Fruit fly (Drosophila melanogaster) whole organism, embryonic: Measurements from ENCODE around the gene CG1840.
A peak's percentile ranks its signal among the peaks of the same experiment; 100 is the strongest.

Experiments used
- Aef1 ChIP-seq: fragments of 200-800 bp; sonication (Bioruptor generic); IDR thresholded peaks from 3 replicates; pipeline ENCODE4 v1.3.6; 2022; ENCODE audit warnings: missing biosample characterization, missing genetic modification characterization
- CG10209 ChIP-seq: fragments of 200-800 bp; sonication (Bioruptor generic); optimal IDR thresholded peaks from 3 replicates; lab custom pipeline; 2017; ENCODE audit warnings: missing biosample characterization, mild to moderate bottlenecking, missing genetic modification characterization, missing genetic modification reagents
- CG10366 ChIP-seq: fragments of 200-800 bp; sonication (Bioruptor generic); IDR thresholded peaks from 2 replicates; pipeline ENCODE4 v1.3.6; 2022; ENCODE audit warnings: missing biosample characterization, missing genetic modification characterization
- CG10543 ChIP-seq: fragments of 200-800 bp; sonication (Bioruptor generic); optimal IDR thresholded peaks from 3 replicates; lab custom pipeline; 2017; ENCODE audit warnings: missing biosample characterization, mild to moderate bottlenecking, missing genetic modification characterization, moderate library complexity
- CG10979 ChIP-seq: fragments of 200-800 bp; sonication (Bioruptor generic); optimal IDR thresholded peaks from 2 replicates; lab custom pipeline; 2018; ENCODE audit warnings: missing biosample characterization, mild to moderate bottlenecking, missing genetic modification characterization, moderate library complexity
- CG11695 ChIP-seq: fragments of 200-800 bp; sonication (Bioruptor generic); IDR thresholded peaks from 3 replicates; pipeline ENCODE4 v1.3.6; 2022; ENCODE audit warnings: missing biosample characterization, missing genetic modification characterization
- CG12071 ChIP-seq: fragments of 200-800 bp; sonication (Bioruptor generic); optimal IDR thresholded peaks from 3 replicates; lab custom pipeline; 2018; ENCODE audit warnings: missing biosample characterization, mild to moderate bottlenecking, missing genetic modification characterization
- CG1233 ChIP-seq: fragments of 200-800 bp; sonication (Bioruptor generic); optimal IDR thresholded peaks from 4 replicates; lab custom pipeline; 2018; ENCODE audit warnings: missing biosample characterization, mild to moderate bottlenecking, missing genetic modification characterization
- CG12659 ChIP-seq: fragments of 200-800 bp; sonication (Bioruptor generic); optimal IDR thresholded peaks from 3 replicates; lab custom pipeline; 2017; ENCODE audit warnings: mild to moderate bottlenecking, missing biosample characterization, missing genetic modification reagents, missing genetic modification characterization
- CG12769 ChIP-seq: fragments of 200-800 bp; sonication (Bioruptor generic); optimal IDR thresholded peaks from 2 replicates; lab custom pipeline; 2019; ENCODE audit warnings: missing biosample characterization, mild to moderate bottlenecking, missing genetic modification characterization, moderate library complexity
- CG13424 ChIP-seq: fragments of 200-800 bp; sonication (Bioruptor generic); optimal IDR thresholded peaks from 2 replicates; lab custom pipeline; 2019; ENCODE audit warnings: missing biosample characterization, mild to moderate bottlenecking, missing genetic modification characterization, moderate library complexity
- CG15269 ChIP-seq: fragments of 200-800 bp; sonication (Bioruptor generic); optimal IDR thresholded peaks from 2 replicates; lab custom pipeline; 2018; ENCODE audit warnings: missing biosample characterization, mild to moderate bottlenecking, missing genetic modification characterization, moderate library complexity
- CG15514 ChIP-seq: fragments of 200-800 bp; sonication (Bioruptor generic); optimal IDR thresholded peaks from 3 replicates; lab custom pipeline; 2017; ENCODE audit warnings: missing biosample characterization, missing genetic modification characterization, mild to moderate bottlenecking, moderate library complexity, missing genetic modification reagents
- CG16815 ChIP-seq: fragments of 200-800 bp; sonication (Bioruptor generic); optimal IDR thresholded peaks from 3 replicates; lab custom pipeline; 2017; ENCODE audit warnings: missing biosample characterization, mild to moderate bottlenecking, missing genetic modification characterization
- CG18599 ChIP-seq: fragments of 200-800 bp; sonication (Bioruptor generic); optimal IDR thresholded peaks from 3 replicates; lab custom pipeline; 2017; ENCODE audit warnings: missing biosample characterization, missing genetic modification characterization, mild to moderate bottlenecking, moderate library complexity, missing genetic modification reagents
- CG18764 ChIP-seq: fragments of 200-800 bp; sonication (Bioruptor generic); optimal IDR thresholded peaks from 3 replicates; lab custom pipeline; 2016; ENCODE audit warnings: missing biosample characterization, missing genetic modification characterization
- CG2678 ChIP-seq: fragments of 200-800 bp; sonication (Bioruptor generic); optimal IDR thresholded peaks from 3 replicates; lab custom pipeline; 2019; ENCODE audit warnings: missing biosample characterization, mild to moderate bottlenecking, missing genetic modification characterization, moderate library complexity
- CG32532 ChIP-seq: fragments of 200-800 bp; sonication (Bioruptor generic); IDR thresholded peaks from 2 replicates; pipeline ENCODE4 v1.3.6; 2022; ENCODE audit warnings: missing biosample characterization, missing genetic modification characterization
- CG34422 ChIP-seq: fragments of 200-800 bp; sonication (Bioruptor generic); IDR thresholded peaks from 3 replicates; pipeline ENCODE4 v1.3.6; 2022; ENCODE audit warnings: missing biosample characterization, missing genetic modification characterization
- CG5953 ChIP-seq: fragments of 200-800 bp; sonication (Bioruptor generic); IDR thresholded peaks from 2 replicates; pipeline ENCODE4 v1.3.6; 2022; ENCODE audit warnings: missing biosample characterization, missing genetic modification characterization
- CG9817 ChIP-seq: fragments of 200-800 bp; sonication (Bioruptor generic); optimal IDR thresholded peaks from 2 replicates; lab custom pipeline; 2018; ENCODE audit warnings: missing biosample characterization, mild to moderate bottlenecking, missing genetic modification characterization, moderate library complexity
- CoRest ChIP-seq: fragments of 200-800 bp; sonication (Bioruptor generic); optimal IDR thresholded peaks from 3 replicates; lab custom pipeline; 2018; ENCODE audit warnings: missing biosample characterization, mild to moderate bottlenecking, missing genetic modification characterization, moderate library complexity
- Dbx ChIP-seq: fragments of 200-800 bp; sonication (Bioruptor generic); IDR thresholded peaks from 3 replicates; pipeline ENCODE4 v1.3.6; 2022; ENCODE audit warnings: missing biosample characterization, missing genetic modification characterization
- Dek ChIP-seq: fragments of 200-800 bp; sonication (Bioruptor generic); optimal IDR thresholded peaks from 3 replicates; lab custom pipeline; 2019; ENCODE audit warnings: missing biosample characterization, mild to moderate bottlenecking, missing genetic modification characterization, moderate library complexity
- HHEX ChIP-seq: fragments of 200-800 bp; sonication (Bioruptor generic); optimal IDR thresholded peaks from 3 replicates; lab custom pipeline; 2017; ENCODE audit warnings: missing biosample characterization, mild to moderate bottlenecking, missing genetic modification characterization, missing genetic modification reagents
- Hmr ChIP-seq: fragments of 200-800 bp; sonication (Bioruptor generic); optimal IDR thresholded peaks from 3 replicates; lab custom pipeline; 2017; ENCODE audit warnings: mild to moderate bottlenecking, missing biosample characterization, missing genetic modification reagents, missing genetic modification characterization
- MBD-R2 ChIP-seq: fragments of 200-800 bp; sonication (Bioruptor generic); IDR thresholded peaks from 2 replicates; pipeline ENCODE4 v1.3.6; 2022; ENCODE audit warnings: missing biosample characterization, missing genetic modification characterization
- Mrtf ChIP-seq: fragments of 200-800 bp; sonication (Bioruptor generic); IDR thresholded peaks from 3 replicates; pipeline ENCODE4 v1.3.6; 2022; ENCODE audit warnings: missing biosample characterization, missing genetic modification characterization
- Nf-YB ChIP-seq: fragments of 200-800 bp; sonication (Bioruptor generic); optimal IDR thresholded peaks from 3 replicates; lab custom pipeline; 2019; ENCODE audit warnings: missing biosample characterization, mild to moderate bottlenecking, missing genetic modification characterization, moderate library complexity
- NfI ChIP-seq: fragments of 200-800 bp; sonication (Bioruptor generic); optimal IDR thresholded peaks from 3 replicates; lab custom pipeline; 2018; ENCODE audit warnings: missing biosample characterization, mild to moderate bottlenecking, missing genetic modification characterization, moderate library complexity
- PHDP ChIP-seq: fragments of 200-800 bp; sonication (Bioruptor generic); optimal IDR thresholded peaks from 3 replicates; lab custom pipeline; 2018; ENCODE audit warnings: missing biosample characterization, mild to moderate bottlenecking, missing genetic modification characterization, moderate library complexity
- Ptx1 ChIP-seq: fragments of 200-800 bp; sonication (Bioruptor generic); IDR thresholded peaks from 2 replicates; pipeline ENCODE4 v1.3.6; 2022; ENCODE audit warnings: missing biosample characterization, missing genetic modification characterization
- Rfx ChIP-seq: fragments of 200-800 bp; sonication (Bioruptor generic); IDR thresholded peaks from 2 replicates; pipeline ENCODE4 v1.3.6; 2022; ENCODE audit warnings: missing biosample characterization, missing genetic modification characterization
- cas ChIP-seq: fragments of 200-800 bp; sonication (Bioruptor generic); IDR thresholded peaks from 2 replicates; pipeline ENCODE4 v1.3.6; 2022; ENCODE audit warnings: missing biosample characterization, missing genetic modification characterization
- cwo ChIP-seq: fragments of 200-800 bp; sonication (Bioruptor generic); optimal IDR thresholded peaks from 3 replicates; lab custom pipeline; 2017; ENCODE audit warnings: missing biosample characterization, missing genetic modification characterization, mild to moderate bottlenecking, moderate library complexity, missing genetic modification reagents
- dpn ChIP-seq, 2 experiments: fragments of 200-800 bp; sonication (Bioruptor generic); optimal IDR thresholded peaks; 3 replicates each; lab custom pipeline; 2016; ENCODE audit warnings: missing biosample characterization in 2 of 2, missing genetic modification characterization in 2 of 2
- gsb ChIP-seq: fragments of 200-800 bp; sonication (Bioruptor generic); IDR thresholded peaks from 2 replicates; pipeline ENCODE4 v1.3.6; 2022; ENCODE audit warnings: missing biosample characterization, missing genetic modification characterization
- gt ChIP-seq: fragments of 200-800 bp; sonication (Bioruptor generic); IDR thresholded peaks from 2 replicates; pipeline ENCODE4 v1.3.6; 2022; ENCODE audit warnings: missing biosample characterization, missing genetic modification characterization
- hb ChIP-seq: fragments of 200-800 bp; sonication (Bioruptor generic); IDR thresholded peaks from 3 replicates; pipeline ENCODE4 v1.3.6; 2022; ENCODE audit warnings: missing biosample characterization, missing genetic modification characterization; ENCODE audit not compliant: partially characterized antibody
- klu ChIP-seq: fragments of 200-800 bp; sonication (Bioruptor generic); IDR thresholded peaks from 2 replicates; pipeline ENCODE4 v1.3.6; 2022; ENCODE audit warnings: missing biosample characterization, missing genetic modification characterization
- scrt ChIP-seq: fragments of 200-800 bp; sonication (Bioruptor generic); optimal IDR thresholded peaks from 2 replicates; lab custom pipeline; 2018; ENCODE audit warnings: missing biosample characterization, mild to moderate bottlenecking, missing genetic modification characterization, moderate library complexity
- sd ChIP-seq: fragments of 200-800 bp; sonication (Bioruptor generic); optimal IDR thresholded peaks from 3 replicates; lab custom pipeline; 2018; ENCODE audit warnings: missing biosample characterization, mild to moderate bottlenecking, missing genetic modification characterization, moderate library complexity
- seq ChIP-seq: fragments of 200-800 bp; sonication (Bioruptor generic); IDR thresholded peaks from 2 replicates; pipeline ENCODE4 v1.3.6; 2022; ENCODE audit warnings: missing biosample characterization, missing genetic modification characterization
- sisA ChIP-seq: fragments of 200-800 bp; sonication (Bioruptor generic); IDR thresholded peaks from 2 replicates; pipeline ENCODE4 v1.3.6; 2022; ENCODE audit warnings: missing biosample characterization, missing genetic modification characterization
- slou ChIP-seq: fragments of 200-800 bp; sonication (Bioruptor generic); optimal IDR thresholded peaks from 3 replicates; lab custom pipeline; 2016; ENCODE audit warnings: missing biosample characterization, missing genetic modification characterization
- stc ChIP-seq: fragments of 200-800 bp; sonication (Bioruptor generic); IDR thresholded peaks from 2 replicates; pipeline ENCODE4 v1.3.6; 2022; ENCODE audit warnings: missing biosample characterization, missing genetic modification characterization
- tup ChIP-seq: fragments of 200-800 bp; sonication (Bioruptor generic); optimal IDR thresholded peaks from 2 replicates; lab custom pipeline; 2016; ENCODE audit warnings: missing biosample characterization, mild to moderate bottlenecking, missing genetic modification characterization, moderate library complexity
- twi ChIP-seq: fragments of 200-800 bp; optimal IDR thresholded peaks from 2 replicates; lab custom pipeline; 2019; ENCODE audit warnings: missing biosample characterization, mild to moderate bottlenecking, missing genetic modification characterization, moderate library complexity
- wdn ChIP-seq: fragments of 200-800 bp; sonication (Bioruptor generic); IDR thresholded peaks from 2 replicates; pipeline ENCODE4 v1.3.6; 2022; ENCODE audit warnings: missing biosample characterization, missing genetic modification characterization

CG1840 gene

DNA sequence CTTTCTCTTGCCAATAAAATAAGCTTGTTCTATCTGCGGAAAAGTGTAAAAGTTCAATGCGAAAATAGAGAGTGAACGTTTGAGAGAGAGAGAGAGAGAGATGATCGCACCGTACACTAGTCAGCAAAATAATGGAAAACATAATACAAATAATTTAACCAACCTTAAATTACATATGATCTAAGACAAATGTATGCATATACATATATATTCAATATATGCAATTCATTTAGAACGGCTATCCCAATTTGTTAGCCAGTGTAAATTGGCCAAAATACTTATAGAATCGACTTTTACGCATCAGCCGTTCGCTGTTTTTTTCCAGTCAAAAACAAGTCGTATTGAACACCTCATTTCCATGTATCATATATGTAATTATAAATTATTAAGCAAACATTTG lies 37.1 kb downstream of the CG1840 start (continued):
- TF ChIP-seq CG10543 (no peak), CG32532 (peak; percentile 88), NfI (GFP tag; lab: Kevin White, UChicago) (peak; percentile 38), cwo (GFP tag; lab: Kevin White, UChicago) (peak; percentile 26), CG9817 (tag; lab: Kevin White, UChicago) (peak; percentile 50), PHDP (tag; lab: Kevin White, UChicago) (no peak), CG16815 (GFP tag; lab: Kevin White, UChicago) (no peak), Aef1 (GFP tag; lab: Robert Waterston, UW) (peak; percentile 69), dpn (GFP tag; optimal IDR thresholded peaks at IDR 0.05; lab: Kevin White, UChicago) (peak in 1 of 2 experiments; percentile 39), CG15269 (tag; lab: Kevin White, UChicago) (peak; percentile 46), gsb (GFP tag; lab: Robert Waterston, UW) (peak; percentile 67), Rfx (GFP tag; lab: Robert Waterston, UW) (peak; percentile 90), CG34422 (GFP tag; lab: Robert Waterston, UW) (peak; percentile 65; the same call in 2 of the 3 replicates), CoRest (tag; lab: Kevin White, UChicago) (peak; percentile 41), CG10979 (tag; lab: Kevin White, UChicago) (peak; percentile 9), gt (no peak), twi (tag; lab: Kevin White, UChicago) (no peak), Dek (tag; lab: Kevin White, UChicago) (peak; percentile 32), CG18764 (peak; percentile 4), slou (GFP tag; lab: Kevin White, UChicago) (peak; percentile 13), cas (GFP tag; lab: Robert Waterston, UW) (peak; percentile 65; the same call in 1 of the 2 replicates), Mrtf (GFP tag; lab: Robert Waterston, UW) (peak; percentile 75), wdn (GFP tag; lab: Robert Waterston, UW) (0 out of 2 replicates have a peak, but pooled peaks have one; percentile 32), Nf-YB (GFP tag; lab: Kevin White, UChicago) (no peak), CG10366 (GFP tag; lab: Robert Waterston, UW) (peak; percentile 72), HHEX (peak; percentile 13), stc (GFP tag; lab: Robert Waterston, UW) (peak; percentile 74), sisA (peak; percentile 24; the same call in 1 of the 2 replicates), CG12659 (GFP tag; lab: Kevin White, UChicago) (peak; percentile 25), seq (GFP tag; lab: Robert Waterston, UW) (peak; percentile 54; the same call in 1 of the 2 replicates), Hmr (GFP tag; lab: Kevin White, UChicago) (peak; percentile 42), CG2678 (tag; lab: Kevin White, UChicago) (peak; percentile 73), MBD-R2 (GFP tag; lab: Robert Waterston, UW) (peak; percentile 48; the same call in 1 of the 2 replicates), tup (GFP tag; lab: Kevin White, UChicago) (no peak), Ptx1 (GFP tag; lab: Robert Waterston, UW) (peak; percentile 70), hb (no peak), Dbx (peak; percentile 56; the same call in 2 of the 3 replicates), CG12769 (no peak), CG12071 (GFP tag; lab: Kevin White, UChicago) (peak; percentile 66), CG18599 (GFP tag; lab: Kevin White, UChicago) (peak; percentile 58), CG5953 (peak; percentile 54; the same call in 1 of the 2 replicates), CG11695 (GFP tag; lab: Robert Waterston, UW) (peak; percentile 66), CG10209 (GFP tag; lab: Kevin White, UChicago) (peak; percentile 11), scrt (GFP tag; lab: Kevin White, UChicago) (peak; percentile 8), CG1233 (GFP tag; lab: Kevin White, UChicago) (peak; percentile 13), klu (GFP tag; lab: Robert Waterston, UW) (peak; percentile 38; the same call in 1 of the 2 replicates), sd (tag; lab: Kevin White, UChicago) (no peak), CG15514 (peak; percentile 19), CG13424 (tag; lab: Kevin White, UChicago) (peak; percentile 20)
